Worm (Caenorhabditis elegans): ENCODE measurements around the gene sdz-19.

DNA sequence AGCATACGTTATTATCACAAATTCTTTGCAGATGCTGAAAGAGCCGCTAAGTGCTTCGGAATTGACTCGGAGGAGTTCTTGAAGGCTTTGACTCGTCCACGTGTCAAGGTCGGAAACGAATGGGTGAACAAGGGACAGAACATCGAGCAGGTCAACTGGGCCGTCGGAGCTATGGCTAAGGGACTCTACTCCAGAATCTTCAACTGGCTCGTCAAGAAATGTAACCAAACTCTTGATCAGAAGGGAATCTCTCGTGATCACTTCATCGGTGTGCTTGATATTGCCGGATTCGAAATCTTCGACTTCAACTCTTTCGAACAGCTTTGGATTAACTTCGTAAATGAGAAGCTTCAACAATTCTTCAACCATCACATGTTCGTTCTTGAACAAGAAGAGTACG, 33.3 kb downstream of the sdz-19 start:
- TF ChIP-seq nhr-237 (tag; optimal IDR thresholded peaks at IDR 0.05): no peak
- no peak for TF ChIP-seq nhr-12 (tag; optimal IDR thresholded peaks at IDR 0.05)
- TF ChIP-seq mdl-1 (tag; optimal IDR thresholded peaks at IDR 0.05): no peak
- no peak for TF ChIP-seq unc-39 (tag; optimal IDR thresholded peaks at IDR 0.05)
- no peak for TF ChIP-seq R02D3.7 (tag; optimal IDR thresholded peaks at IDR 0.05)
- no peak for TF ChIP-seq snpc-4 (tag; optimal IDR thresholded peaks at IDR 0.05)
- no peak for TF ChIP-seq nfya-1 (tag; optimal IDR thresholded peaks at IDR 0.05; ENCODE audit: insufficient read depth)
- no peak for TF ChIP-seq aly-2 (tag; optimal IDR thresholded peaks at IDR 0.05)
- TF ChIP-seq nhr-67 (tag; optimal IDR thresholded peaks at IDR 0.05): no peak
- no peak for TF ChIP-seq nhr-43 (tag; optimal IDR thresholded peaks at IDR 0.05; ENCODE audit: poor library complexity, severe bottlenecking)

Measured in whole organism, L3 larva.